Worm (Caenorhabditis elegans) whole organism, L2 larva: Measurements from ENCODE around the gene ZC84.1.
A peak's percentile ranks its signal among the peaks of the same experiment; 100 is the strongest.

Experiments used
- C34F6.9 ChIP-seq: fragments of 150-350 bp; optimal IDR thresholded peaks from 2 replicates; lab custom pipeline; 2014; ENCODE audit warnings: missing biosample characterization, missing genetic modification characterization
- F13H6.1 ChIP-seq: sonication (generic microtip); optimal IDR thresholded peaks from 2 replicates; lab custom pipeline; 2016; ENCODE audit warnings: missing genetic modification characterization, missing compliant biosample characterization
- ZK546.5 ChIP-seq: sonication (generic microtip); optimal IDR thresholded peaks from 2 replicates; lab custom pipeline; 2017; ENCODE audit warnings: missing biosample characterization, missing genetic modification characterization
- alr-1 ChIP-seq: fragments of 150-350 bp; optimal IDR thresholded peaks from 2 replicates; lab custom pipeline; 2014; ENCODE audit warnings: missing biosample characterization, missing genetic modification characterization
- aly-2 ChIP-seq: fragments of 150-350 bp; optimal IDR thresholded peaks from 2 replicates; lab custom pipeline; 2014; ENCODE audit warnings: missing biosample characterization, missing genetic modification characterization
- ama-1 ChIP-seq: fragments of 150-350 bp; optimal IDR thresholded peaks from 2 replicates; lab custom pipeline; 2018; ENCODE audit warnings: inconsistent platforms
- crh-2 ChIP-seq: sonication (generic microtip); optimal IDR thresholded peaks from 2 replicates; lab custom pipeline; 2017; ENCODE audit warnings: missing biosample characterization, missing genetic modification characterization
- elt-1 ChIP-seq: fragments of 150-350 bp; optimal IDR thresholded peaks from 2 replicates; lab custom pipeline; 2014; ENCODE audit warnings: missing biosample characterization, missing genetic modification characterization
- fos-1 ChIP-seq: fragments of 150-350 bp; optimal IDR thresholded peaks from 2 replicates; lab custom pipeline; 2014; ENCODE audit warnings: missing biosample characterization, missing genetic modification characterization
- gmeb-1 ChIP-seq: fragments of 150-350 bp; optimal IDR thresholded peaks from 2 replicates; lab custom pipeline; 2014; ENCODE audit warnings: missing biosample characterization, missing genetic modification characterization
- lin-11 ChIP-seq: fragments of 150-350 bp; sonication (generic microtip); optimal IDR thresholded peaks from 2 replicates; lab custom pipeline; 2014; ENCODE audit warnings: missing biosample characterization, missing genetic modification characterization, inconsistent platforms, mixed read lengths
- lin-13 ChIP-seq: fragments of 150-350 bp; optimal IDR thresholded peaks from 2 replicates; lab custom pipeline; 2014; ENCODE audit warnings: missing biosample characterization, missing genetic modification reagents, missing genetic modification characterization
- lsy-2 ChIP-seq, 2 experiments: fragments of 150-350 bp in 1 of 2; sonication (generic microtip) in 1 of 2; optimal IDR thresholded peaks; 2 replicates each; lab custom pipeline; 2014 to 2017; ENCODE audit warnings: missing biosample characterization in 2 of 2, missing genetic modification characterization in 2 of 2
- mab-5 ChIP-seq: fragments of 150-350 bp; optimal IDR thresholded peaks from 2 replicates; lab custom pipeline; 2014; ENCODE audit warnings: missing biosample characterization, missing genetic modification characterization
- mdl-1 ChIP-seq, 2 experiments: fragments of 150-350 bp in 1 of 2; sonication (generic microtip) in 1 of 2; optimal IDR thresholded peaks; 2 replicates each; lab custom pipeline; 2017; ENCODE audit warnings: missing biosample characterization in 2 of 2, missing genetic modification characterization in 2 of 2
- nhr-11 ChIP-seq: fragments of 150-350 bp; optimal IDR thresholded peaks from 2 replicates; lab custom pipeline; 2014; ENCODE audit warnings: missing biosample characterization, missing genetic modification characterization
- nhr-12 ChIP-seq: fragments of 150-350 bp; optimal IDR thresholded peaks from 2 replicates; lab custom pipeline; 2014; ENCODE audit warnings: missing biosample characterization, missing genetic modification characterization
- nhr-129 ChIP-seq: fragments of 150-350 bp; optimal IDR thresholded peaks from 2 replicates; lab custom pipeline; 2014; ENCODE audit warnings: missing biosample characterization, missing genetic modification characterization
- nhr-21 ChIP-seq: fragments of 150-350 bp; optimal IDR thresholded peaks from 2 replicates; lab custom pipeline; 2014; ENCODE audit warnings: missing biosample characterization, missing genetic modification characterization
- nhr-23 ChIP-seq: fragments of 150-350 bp; optimal IDR thresholded peaks from 2 replicates; lab custom pipeline; 2014; ENCODE audit warnings: missing biosample characterization, missing genetic modification reagents, missing genetic modification characterization
- nhr-237 ChIP-seq: fragments of 150-350 bp; optimal IDR thresholded peaks from 2 replicates; lab custom pipeline; 2014; ENCODE audit warnings: missing biosample characterization, missing genetic modification characterization
- nhr-25 ChIP-seq: fragments of 150-350 bp; sonication (generic microtip); optimal IDR thresholded peaks from 3 replicates; lab custom pipeline; 2014; ENCODE audit warnings: missing biosample characterization, missing genetic modification characterization
- nhr-6 ChIP-seq: fragments of 150-350 bp; optimal IDR thresholded peaks from 2 replicates; lab custom pipeline; 2014; ENCODE audit warnings: missing biosample characterization, missing genetic modification characterization
- nhr-77 ChIP-seq: fragments of 150-350 bp; optimal IDR thresholded peaks from 2 replicates; lab custom pipeline; 2014; ENCODE audit warnings: missing biosample characterization, missing genetic modification characterization
- sem-4 ChIP-seq: fragments of 150-350 bp; optimal IDR thresholded peaks from 2 replicates; lab custom pipeline; 2014; ENCODE audit warnings: missing biosample characterization, missing genetic modification reagents, missing genetic modification characterization
- skn-1 ChIP-seq: sonication (generic microtip); optimal IDR thresholded peaks from 2 replicates; lab custom pipeline; 2017; ENCODE audit warnings: missing biosample characterization, missing genetic modification characterization
- sma-3 ChIP-seq: sonication (generic microtip); optimal IDR thresholded peaks from 2 replicates; lab custom pipeline; 2016; ENCODE audit warnings: missing genetic modification reagents, missing genetic modification characterization, missing compliant biosample characterization
- sma-9 ChIP-seq, 2 experiments: fragments of 150-350 bp in 1 of 2; sonication (generic microtip) in 1 of 2; optimal IDR thresholded peaks; 2 replicates each; lab custom pipeline; 2014 to 2016; ENCODE audit warnings: missing genetic modification characterization in 2 of 2, mild to moderate bottlenecking in 1 of 2, missing biosample characterization in 1 of 2, missing compliant biosample characterization in 1 of 2, missing genetic modification reagents in 1 of 2, moderate library complexity in 1 of 2
- snpc-4 ChIP-seq: fragments of 150-350 bp; optimal IDR thresholded peaks from 2 replicates; lab custom pipeline; 2014; ENCODE audit warnings: missing biosample characterization, missing genetic modification characterization
- unc-39 ChIP-seq: fragments of 150-350 bp; optimal IDR thresholded peaks from 2 replicates; lab custom pipeline; 2014; ENCODE audit warnings: missing biosample characterization, missing genetic modification characterization
- unc-55 ChIP-seq: fragments of 150-350 bp; sonication (generic microtip); optimal IDR thresholded peaks from 3 replicates; lab custom pipeline; 2014; ENCODE audit warnings: missing biosample characterization, missing genetic modification reagents, missing genetic modification characterization
- zag-1 ChIP-seq: fragments of 150-350 bp; optimal IDR thresholded peaks from 2 replicates; lab custom pipeline; 2014; ENCODE audit warnings: missing biosample characterization, missing genetic modification characterization
- ztf-11 ChIP-seq: sonication (generic microtip); optimal IDR thresholded peaks from 2 replicates; lab custom pipeline; 2017; ENCODE audit warnings: missing biosample characterization, missing genetic modification characterization
- ztf-4 ChIP-seq: fragments of 150-350 bp; optimal IDR thresholded peaks from 2 replicates; lab custom pipeline; 2014; ENCODE audit warnings: missing biosample characterization, missing genetic modification characterization

Gene ZC84.1

ce11 chrIII:9239983-9240382 lies 33.9 kb upstream of the ZC84.1 start, which contains the start of gene saeg-2:
TSS of gene saeg-2 (plus strand) at chrIII:9240363.
- TF ChIP-seq lsy-2 (tag; optimal IDR thresholded peaks at IDR 0.05; lab: Kevin White, UChicago) (peak; percentile 17 to 47), nhr-237 (tag; lab: Kevin White, UChicago) (no peak), gmeb-1 (tag; lab: Kevin White, UChicago) (peak; percentile 39), nhr-129 (peak; percentile 78), C34F6.9 (tag; lab: Kevin White, UChicago) (peak; percentile 54), unc-55 (GFP tag; lab: Kevin White, UChicago) (peak; percentile 72), mdl-1 (tag; optimal IDR thresholded peaks at IDR 0.05; lab: Kevin White, UChicago) (peak in 1 of 2 experiments; percentile 28), sem-4 (no peak), F13H6.1 (tag; lab: Kevin White, UChicago) (peak; percentile 58), sma-9 (GFP tag; optimal IDR thresholded peaks at IDR 0.05; lab: Kevin White, UChicago) (peak; percentile 35), sma-9 (tag; optimal IDR thresholded peaks at IDR 0.05; lab: Kevin White, UChicago) (no peak), fos-1 (peak; percentile 64)
- TF ChIP-seq, all 48 proteins: peak for 9

DNA sequence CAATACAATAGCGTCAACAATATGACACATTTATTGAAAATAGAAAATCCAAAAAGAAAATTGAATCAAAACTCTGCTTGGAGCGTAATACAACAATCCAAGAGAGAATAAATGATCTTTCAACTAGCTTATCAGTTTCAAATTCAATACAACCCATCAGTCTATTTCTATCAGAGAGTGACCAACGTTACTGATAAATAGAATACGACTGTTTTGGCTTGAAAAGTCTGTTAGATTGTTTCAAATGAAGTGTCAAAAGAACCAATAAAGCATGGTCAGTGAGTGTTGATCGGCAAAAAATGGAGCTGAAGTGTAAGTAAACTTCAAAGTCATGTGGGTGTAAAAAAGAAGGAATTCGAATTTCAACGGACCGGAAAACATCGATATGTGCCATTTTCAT lies 31.5 kb upstream of the ZC84.1 start:
- TF ChIP-seq crh-2 (peak; percentile 9), sma-3 (GFP tag; lab: Kevin White, UChicago) (no peak), mdl-1 (tag; optimal IDR thresholded peaks at IDR 0.05; lab: Kevin White, UChicago) (no peak), fos-1 (peak; percentile 15), lin-11 (tag; lab: Kevin White, UChicago) (no peak), snpc-4 (tag; lab: Kevin White, UChicago) (no peak), alr-1 (tag; lab: Kevin White, UChicago) (no peak), mab-5 (no peak), ZK546.5 (no peak), ztf-11 (no peak), aly-2 (tag; lab: Kevin White, UChicago) (no peak), F13H6.1 (tag; lab: Kevin White, UChicago) (no peak)

- no peak for TF ChIP-seq fos-1
- TF ChIP-seq nhr-12 (tag; lab: Kevin White, UChicago), result no peak
- no peak for TF ChIP-seq nhr-77 (tag; lab: Kevin White, UChicago)
- no peak for TF ChIP-seq ZK546.5
- TF ChIP-seq unc-39 (tag; lab: Kevin White, UChicago), result no peak
- no peak for TF ChIP-seq skn-1 (tag; lab: Kevin White, UChicago)
- no peak for TF ChIP-seq nhr-23 (tag; lab: Kevin White, UChicago)
- no peak for TF ChIP-seq gmeb-1 (tag; lab: Kevin White, UChicago)
- no peak for TF ChIP-seq nhr-129
- TF ChIP-seq alr-1 (tag; lab: Kevin White, UChicago), result no peak
- no peak for TF ChIP-seq nhr-11
- TF ChIP-seq nhr-25 (tag; lab: Kevin White, UChicago), result no peak
- TF ChIP-seq nhr-21 (tag; lab: Kevin White, UChicago), result no peak
- no peak for TF ChIP-seq nhr-237 (tag; lab: Kevin White, UChicago)
- no peak for TF ChIP-seq zag-1 (tag; lab: Kevin White, UChicago)
- TF ChIP-seq elt-1 (tag; lab: Kevin White, UChicago), result no peak
- TF ChIP-seq unc-55 (GFP tag; lab: Kevin White, UChicago), result no peak
- TF ChIP-seq ztf-4 (tag; lab: Kevin White, UChicago), result no peak
- no peak for TF ChIP-seq lin-13 (GFP tag; lab: Kevin White, UChicago)
- TF ChIP-seq, all 48 proteins: peak for 0
Observed at ce11 chrIII:9236228-9236627, 30.1 kb upstream of the ZC84.1 start, which contains the start of gene T23G5.2. TSS of gene T23G5.2 (minus strand) at chrIII:9236328.

- TF ChIP-seq nhr-21 (tag; lab: Kevin White, UChicago) (no peak), crh-2 (no peak), zag-1 (tag; lab: Kevin White, UChicago) (no peak), ama-1 (lab: Kevin White, UChicago) (no peak), nhr-6 (no peak), lsy-2 (tag; optimal IDR thresholded peaks at IDR 0.05; lab: Kevin White, UChicago) (no peak), F13H6.1 (tag; lab: Kevin White, UChicago) (no peak), sem-4 (no peak), sma-3 (GFP tag; lab: Kevin White, UChicago) (no peak), nhr-23 (tag; lab: Kevin White, UChicago) (no peak), nhr-77 (tag; lab: Kevin White, UChicago) (no peak), nhr-11 (no peak), C34F6.9 (tag; lab: Kevin White, UChicago) (no peak), lin-11 (tag; lab: Kevin White, UChicago) (no peak), lin-13 (GFP tag; lab: Kevin White, UChicago) (no peak), nhr-12 (tag; lab: Kevin White, UChicago) (no peak), elt-1 (tag; lab: Kevin White, UChicago) (no peak)
Observed at ce11 chrIII:9231173-9231572, 25.1 kb upstream of the ZC84.1 start, which contains the start of gene T23G5.3. TSS of gene T23G5.3 (minus strand) at chrIII:9231273.
